Worm (Caenorhabditis elegans) whole organism, L3 larva: ENCODE results near the gene nhr-205.

Experiments used
- R02D3.7 ChIP-seq: fragments of 150-350 bp; optimal IDR thresholded peaks from 2 replicates; lab custom pipeline; 2014; ENCODE audit warnings: missing biosample characterization, missing genetic modification characterization
- ama-1 ChIP-seq: fragments of 150-350 bp; optimal IDR thresholded peaks from 2 replicates; lab custom pipeline; 2018
- daf-12 ChIP-seq: fragments of 150-350 bp; optimal IDR thresholded peaks from 2 replicates; lab custom pipeline; 2014; ENCODE audit warnings: missing biosample characterization, missing genetic modification reagents, missing genetic modification characterization
- elt-2 ChIP-seq: sonication (generic microtip); optimal IDR thresholded peaks from 2 replicates; lab custom pipeline; 2016; ENCODE audit warnings: missing genetic modification reagents, mild to moderate bottlenecking, missing genetic modification characterization, missing compliant biosample characterization
- lin-39 ChIP-seq: fragments of 150-350 bp; optimal IDR thresholded peaks from 2 replicates; lab custom pipeline; 2018; ENCODE audit warnings: missing biosample characterization, missing genetic modification reagents, missing genetic modification characterization
- mdl-1 ChIP-seq: fragments of 150-350 bp; optimal IDR thresholded peaks from 2 replicates; lab custom pipeline; 2014; ENCODE audit warnings: missing biosample characterization, missing genetic modification characterization
- pha-4 ChIP-seq: fragments of 150-350 bp; optimal IDR thresholded peaks from 2 replicates; lab custom pipeline; 2014; ENCODE audit warnings: missing biosample characterization, missing genetic modification reagents, missing genetic modification characterization
- pqm-1 ChIP-seq: fragments of 150-350 bp; optimal IDR thresholded peaks from 2 replicates; lab custom pipeline; 2017; ENCODE audit warnings: missing biosample characterization, missing genetic modification characterization, inconsistent platforms
- skn-1 ChIP-seq: fragments of 150-350 bp; optimal IDR thresholded peaks from 2 replicates; lab custom pipeline; 2014; ENCODE audit warnings: missing biosample characterization, missing genetic modification characterization

ce11 chrV:10114329-10114728 lies 32.8 kb upstream of the nhr-205 start, which contains the start of gene cht-5:
- no peak for TF ChIP-seq skn-1 (tag; lab: Kevin White, UChicago)
- TF ChIP-seq R02D3.7 = no peak
- TF ChIP-seq lin-39 (tag; lab: Kevin White, UChicago) = no peak
- TF ChIP-seq elt-2 = no peak
- TF ChIP-seq ama-1 (lab: Kevin White, UChicago) = no peak
- TF ChIP-seq pha-4 (tag; lab: Kevin White, UChicago) = no peak
- no peak for TF ChIP-seq pqm-1 (tag; lab: Kevin White, UChicago)
- TF ChIP-seq daf-12 (tag; lab: Kevin White, UChicago) = no peak
- TF ChIP-seq mdl-1 (tag; lab: Kevin White, UChicago) = no peak
